Fruit fly (Drosophila melanogaster) whole organism, embryonic: Measurements from ENCODE around the gene CG17198.

Experiments used
- Atf6 ChIP-seq: fragments of 200-800 bp; sonication (Bioruptor generic); IDR thresholded peaks from 2 replicates; pipeline ENCODE4 v1.3.6; 2022; ENCODE audit warnings: missing biosample characterization, missing genetic modification characterization
- Blimp-1 ChIP-seq: fragments of 200-800 bp; sonication (Bioruptor generic); optimal IDR thresholded peaks from 3 replicates; lab custom pipeline; 2018; ENCODE audit warnings: missing biosample characterization, missing genetic modification characterization, mild to moderate bottlenecking, moderate library complexity, missing genetic modification reagents
- CG12219 ChIP-seq: fragments of 200-800 bp; sonication (Bioruptor generic); optimal IDR thresholded peaks from 3 replicates; lab custom pipeline; 2018; ENCODE audit warnings: missing biosample characterization, mild to moderate bottlenecking, missing genetic modification characterization
- CG12391 ChIP-seq: fragments of 200-800 bp; sonication (Bioruptor generic); optimal IDR thresholded peaks from 3 replicates; lab custom pipeline; 2018; ENCODE audit warnings: missing biosample characterization, mild to moderate bottlenecking, missing genetic modification characterization, moderate library complexity
- CG12744 ChIP-seq: fragments of 200-800 bp; sonication (Bioruptor generic); optimal IDR thresholded peaks from 2 replicates; lab custom pipeline; 2016; ENCODE audit warnings: missing biosample characterization, missing genetic modification characterization
- CG12769 ChIP-seq: fragments of 200-800 bp; sonication (Bioruptor generic); optimal IDR thresholded peaks from 2 replicates; lab custom pipeline; 2019; ENCODE audit warnings: missing biosample characterization, mild to moderate bottlenecking, missing genetic modification characterization, moderate library complexity
- CG14860 ChIP-seq: fragments of 200-800 bp; sonication (Bioruptor generic); IDR thresholded peaks from 3 replicates; pipeline ENCODE4 v1.3.6; 2022; ENCODE audit warnings: missing biosample characterization, missing genetic modification characterization; ENCODE audit not compliant: partially characterized antibody
- CG15073 ChIP-seq: fragments of 200-800 bp; sonication (Bioruptor generic); optimal IDR thresholded peaks from 2 replicates; lab custom pipeline; 2016; ENCODE audit warnings: missing biosample characterization, missing genetic modification characterization
- CG17912 ChIP-seq: fragments of 200-800 bp; sonication (Bioruptor generic); optimal IDR thresholded peaks from 2 replicates; lab custom pipeline; 2018; ENCODE audit warnings: missing biosample characterization, mild to moderate bottlenecking, missing genetic modification characterization
- CG2712 ChIP-seq: fragments of 200-800 bp; optimal IDR thresholded peaks from 3 replicates; lab custom pipeline; 2019; ENCODE audit warnings: missing biosample characterization, mild to moderate bottlenecking, missing genetic modification characterization, moderate library complexity
- CG2875 ChIP-seq: fragments of 200-800 bp; sonication (Bioruptor generic); optimal IDR thresholded peaks from 2 replicates; lab custom pipeline; 2017; ENCODE audit warnings: missing biosample characterization, mild to moderate bottlenecking, missing genetic modification characterization, missing genetic modification reagents
- CG31224 ChIP-seq: fragments of 200-800 bp; sonication (Bioruptor generic); IDR thresholded peaks from 2 replicates; pipeline ENCODE4 v1.3.6; 2022; ENCODE audit warnings: missing biosample characterization, missing genetic modification characterization
- CG33557 ChIP-seq: fragments of 200-800 bp; sonication (Bioruptor generic); optimal IDR thresholded peaks from 2 replicates; lab custom pipeline; 2019; ENCODE audit warnings: missing biosample characterization, mild to moderate bottlenecking, missing genetic modification characterization, moderate library complexity
- CG4360 ChIP-seq: fragments of 200-800 bp; sonication (Bioruptor generic); IDR thresholded peaks from 2 replicates; pipeline ENCODE4 v1.3.6; 2022; ENCODE audit warnings: missing biosample characterization, missing genetic modification characterization
- CG4404 ChIP-seq: fragments of 200-800 bp; sonication (Bioruptor generic); IDR thresholded peaks from 2 replicates; pipeline ENCODE4 v1.3.6; 2022; ENCODE audit warnings: missing biosample characterization, missing genetic modification characterization
- CG6654 ChIP-seq: fragments of 200-800 bp; sonication (Bioruptor generic); optimal IDR thresholded peaks from 2 replicates; lab custom pipeline; 2017; ENCODE audit warnings: missing biosample characterization, mild to moderate bottlenecking, missing genetic modification characterization
- CG8281 ChIP-seq: fragments of 200-800 bp; sonication (Bioruptor generic); optimal IDR thresholded peaks from 2 replicates; lab custom pipeline; 2018; ENCODE audit warnings: missing biosample characterization, mild to moderate bottlenecking, missing genetic modification characterization, moderate library complexity
- CG9609 ChIP-seq: fragments of 200-800 bp; sonication (Bioruptor generic); optimal IDR thresholded peaks from 3 replicates; lab custom pipeline; 2016; ENCODE audit warnings: missing biosample characterization, missing genetic modification characterization
- CG9797 ChIP-seq: fragments of 200-800 bp; sonication (Bioruptor generic); optimal IDR thresholded peaks from 3 replicates; lab custom pipeline; 2018; ENCODE audit warnings: missing biosample characterization, mild to moderate bottlenecking, missing genetic modification characterization
- Elba2 ChIP-seq: fragments of 200-800 bp; sonication (Bioruptor generic); optimal IDR thresholded peaks from 3 replicates; lab custom pipeline; 2016; ENCODE audit warnings: missing biosample characterization, missing genetic modification characterization
- Ets65A ChIP-seq: fragments of 200-800 bp; sonication (Bioruptor generic); peaks from one replicate; lab custom pipeline; 2016; ENCODE audit warnings: missing biosample characterization, missing genetic modification characterization
- HHEX ChIP-seq: fragments of 200-800 bp; sonication (Bioruptor generic); optimal IDR thresholded peaks from 3 replicates; lab custom pipeline; 2017; ENCODE audit warnings: missing biosample characterization, mild to moderate bottlenecking, missing genetic modification characterization, missing genetic modification reagents
- Optix ChIP-seq: fragments of 200-800 bp; sonication (Bioruptor generic); IDR thresholded peaks from 3 replicates; pipeline ENCODE4 v1.3.6; 2022; ENCODE audit warnings: missing biosample characterization, missing genetic modification characterization
- Six4 ChIP-seq: fragments of 200-800 bp; sonication (Bioruptor generic); optimal IDR thresholded peaks from 2 replicates; lab custom pipeline; 2016; ENCODE audit warnings: missing biosample characterization, missing genetic modification characterization
- abd-A ChIP-seq: fragments of 200-800 bp; sonication (Bioruptor generic); optimal IDR thresholded peaks from 3 replicates; lab custom pipeline; 2019; ENCODE audit warnings: missing biosample characterization, mild to moderate bottlenecking, missing genetic modification characterization, moderate library complexity
- ara ChIP-seq: fragments of 200-800 bp; sonication (Bioruptor generic); IDR thresholded peaks from 2 replicates; pipeline ENCODE4 v1.3.6; 2022; ENCODE audit warnings: missing biosample characterization, missing genetic modification characterization
- cad ChIP-seq: fragments of >200 bp; optimal IDR thresholded peaks from 2 replicates; lab custom pipeline; 2017; ENCODE audit warnings: missing biosample characterization, missing genetic modification characterization
- corto ChIP-seq: fragments of 200-800 bp; sonication (Bioruptor generic); optimal IDR thresholded peaks from 2 replicates; lab custom pipeline; 2016; ENCODE audit warnings: missing biosample characterization, mild to moderate bottlenecking, missing genetic modification characterization, moderate library complexity
- croc ChIP-seq: fragments of 200-800 bp; sonication (Bioruptor generic); conservative IDR thresholded peaks from 3 replicates; pipeline ENCODE4 v1.3.6; 2022; ENCODE audit warnings: missing biosample characterization, missing genetic modification characterization
- en ChIP-seq: fragments of 200-800 bp; sonication (Bioruptor generic); optimal IDR thresholded peaks from 2 replicates; lab custom pipeline; 2016; ENCODE audit warnings: missing biosample characterization, missing genetic modification characterization
- fd96Cb ChIP-seq: fragments of 200-800 bp; sonication (Bioruptor generic); optimal IDR thresholded peaks from 2 replicates; lab custom pipeline; 2018; ENCODE audit warnings: missing biosample characterization, mild to moderate bottlenecking, missing genetic modification characterization, moderate library complexity
- gsb-n ChIP-seq: fragments of 200-800 bp; sonication (Bioruptor generic); optimal IDR thresholded peaks from 3 replicates; lab custom pipeline; 2018; ENCODE audit warnings: missing biosample characterization, mild to moderate bottlenecking, missing genetic modification characterization
- hkb ChIP-seq, 2 experiments: fragments of 200-800 bp in 1 of 2; fragments of >200 bp in 1 of 2; sonication (Bioruptor generic) in 1 of 2; IDR thresholded peaks in 1 of 2; optimal IDR thresholded peaks in 1 of 2; 2 replicates each; pipeline versions ENCODE4 v1.3.6 to Lab custom; 2017 to 2022; ENCODE audit warnings: missing biosample characterization in 1 of 2, missing genetic modification characterization in 1 of 2
- kay ChIP-seq: fragments of 200-800 bp; sonication (Bioruptor generic); optimal IDR thresholded peaks from 2 replicates; lab custom pipeline; 2016; ENCODE audit warnings: missing biosample characterization, missing genetic modification characterization
- klu ChIP-seq: fragments of 200-800 bp; sonication (Bioruptor generic); IDR thresholded peaks from 2 replicates; pipeline ENCODE4 v1.3.6; 2022; ENCODE audit warnings: missing biosample characterization, missing genetic modification characterization
- lmd ChIP-seq: fragments of 200-800 bp; sonication (Bioruptor generic); IDR thresholded peaks from 2 replicates; pipeline ENCODE4 v1.3.6; 2022; ENCODE audit warnings: missing biosample characterization, missing genetic modification characterization
- lola ChIP-seq, 3 experiments: fragments of >200 bp in 2 of 3; fragments of 200-800 bp in 1 of 3; sonication (Bioruptor generic) in 1 of 3; optimal IDR thresholded peaks; 2 replicates each; lab custom pipeline; 2017 to 2019; ENCODE audit warnings: missing biosample characterization in 3 of 3, missing genetic modification characterization in 3 of 3, mild to moderate bottlenecking in 1 of 3, moderate library complexity in 1 of 3
- mirr ChIP-seq: fragments of 200-800 bp; sonication (Bioruptor generic); optimal IDR thresholded peaks from 3 replicates; lab custom pipeline; 2018; ENCODE audit warnings: missing biosample characterization, mild to moderate bottlenecking, missing genetic modification characterization
- onecut ChIP-seq: fragments of 200-800 bp; sonication (Bioruptor generic); IDR thresholded peaks from 2 replicates; pipeline ENCODE4 v1.3.6; 2022; ENCODE audit warnings: missing biosample characterization, missing genetic modification characterization
- pum ChIP-seq: fragments of 200-800 bp; sonication (Bioruptor generic); optimal IDR thresholded peaks from 2 replicates; lab custom pipeline; 2016; ENCODE audit warnings: missing biosample characterization, missing genetic modification characterization
- row ChIP-seq: fragments of 200-800 bp; sonication (Bioruptor generic); IDR thresholded peaks from 3 replicates; pipeline ENCODE4 v1.3.6; 2022; ENCODE audit warnings: missing biosample characterization, missing genetic modification characterization
- seq ChIP-seq: fragments of 200-800 bp; sonication (Bioruptor generic); IDR thresholded peaks from 2 replicates; pipeline ENCODE4 v1.3.6; 2022; ENCODE audit warnings: missing biosample characterization, missing genetic modification characterization
- slbo ChIP-seq: fragments of 200-800 bp; sonication (Bioruptor generic); IDR thresholded peaks from 2 replicates; pipeline ENCODE4 v1.3.6; 2022; ENCODE audit warnings: missing biosample characterization, missing genetic modification characterization
- wor ChIP-seq: fragments of 200-800 bp; sonication (Bioruptor generic); IDR thresholded peaks from 2 replicates; pipeline ENCODE4 v1.3.6; 2022; ENCODE audit warnings: missing biosample characterization, missing genetic modification characterization

The CG17198 gene

dm6 chr3R:25806145-25806544 is 31.0 kb upstream of the CG17198 start, which contains the start of gene BG642167:
Gene BG642167 (plus strand): TSS chr3R:25806445.
- TF ChIP-seq CG4404 (GFP tag; lab: Robert Waterston, UW) (no peak), CG15073 (GFP tag; lab: Kevin White, UChicago) (no peak), CG12391 (tag; lab: Kevin White, UChicago) (no peak), abd-A (tag; lab: Kevin White, UChicago) (no peak), gsb-n (tag; lab: Kevin White, UChicago) (no peak), CG12769 (tag; lab: Kevin White, UChicago) (no peak), cad (GFP tag; lab: Kevin White, UChicago) (no peak), CG9797 (GFP tag; lab: Kevin White, UChicago) (no peak), CG9609 (GFP tag; lab: Kevin White, UChicago) (no peak), pum (GFP tag; lab: Kevin White, UChicago) (no peak), mirr (GFP tag; lab: Kevin White, UChicago) (no peak), HHEX (GFP tag; lab: Kevin White, UChicago) (no peak), CG31224 (no peak), corto (GFP tag; lab: Kevin White, UChicago) (no peak), CG4360 (GFP tag; lab: Robert Waterston, UW) (no peak)

dm6 chr3R:25791807-25792206 is 16.6 kb upstream of the CG17198 start:
- TF ChIP-seq Ets65A (GFP tag; lab: Kevin White, UChicago), result peak; percentile 91
- no peak for TF ChIP-seq wor (GFP tag; lab: Robert Waterston, UW)
- TF ChIP-seq fd96Cb, result no peak
- no peak for TF ChIP-seq onecut (GFP tag; lab: Robert Waterston, UW)
- TF ChIP-seq row (GFP tag; lab: Robert Waterston, UW), result no peak
- no peak for TF ChIP-seq Blimp-1 (GFP tag; lab: Kevin White, UChicago)
- TF ChIP-seq hkb (optimal IDR thresholded peaks at IDR 0.05; lab: Kevin White, UChicago), result no peak
- no peak for TF ChIP-seq hkb (GFP tag; IDR thresholded peaks at IDR 0.05; lab: Robert Waterston, UW)
- TF ChIP-seq slbo (GFP tag; lab: Robert Waterston, UW), result peak; percentile 10; the same call in 1 of the 2 replicates

dm6 chr3R:25790371-25790770 is 15.2 kb upstream of the CG17198 start, which contains the start of gene CG31093:
Gene CG31093 (minus strand): TSS chr3R:25790471.
- no peak for TF ChIP-seq CG12219
- TF ChIP-seq CG12744, result no peak
- no peak for TF ChIP-seq seq (GFP tag; lab: Robert Waterston, UW)
- no peak for TF ChIP-seq kay (GFP tag; lab: Kevin White, UChicago)
- TF ChIP-seq CG33557 (GFP tag; lab: Kevin White, UChicago), result no peak
- no peak for TF ChIP-seq CG2875 (GFP tag; lab: Kevin White, UChicago)
- TF ChIP-seq lmd (GFP tag; lab: Robert Waterston, UW), result no peak
- TF ChIP-seq ara, result no peak

dm6 chr3R:25789355-25789754 is 14.2 kb upstream of the CG17198 start, which contains the start of gene CG31380:
Gene CG31380 (minus strand): TSS chr3R:25789455.
- no peak for TF ChIP-seq CG14860 (GFP tag; lab: Robert Waterston, UW)

- TF ChIP-seq croc (GFP tag; lab: Robert Waterston, UW) (no peak), en (GFP tag; lab: Kevin White, UChicago) (no peak), CG8281 (tag; lab: Kevin White, UChicago) (no peak), CG2712 (tag; lab: Kevin White, UChicago) (no peak), Optix (GFP tag; lab: Robert Waterston, UW) (no peak), Elba2 (GFP tag; lab: Kevin White, UChicago) (no peak), klu (GFP tag; lab: Robert Waterston, UW) (no peak), lola (GFP tag; optimal IDR thresholded peaks at IDR 0.05; lab: Kevin White, UChicago) (no peak), CG6654 (no peak), Six4 (GFP tag; lab: Kevin White, UChicago) (no peak), Atf6 (GFP tag; lab: Robert Waterston, UW) (no peak), CG17912 (no peak)
Observed at dm6 chr3R:25787198-25787597, 12.0 kb upstream of the CG17198 start, which contains the start of gene CG4960. Gene CG4960 (minus strand): TSS chr3R:25787298.
